Worm (Caenorhabditis elegans) whole organism, late embryonic: ENCODE measurements around the gene nemp-1.

Experiments used
- C08G9.2 ChIP-seq: sonication (generic microtip); optimal IDR thresholded peaks from 2 replicates; lab custom pipeline; 2016; ENCODE audit warnings: mild to moderate bottlenecking, missing genetic modification characterization, moderate library complexity, missing compliant biosample characterization
- F13H6.1 ChIP-seq: sonication (generic microtip); optimal IDR thresholded peaks from 2 replicates; lab custom pipeline; 2016; ENCODE audit warnings: missing genetic modification characterization, missing compliant biosample characterization
- K02D7.2 ChIP-seq: sonication (generic microtip); optimal IDR thresholded peaks from 2 replicates; lab custom pipeline; 2017; ENCODE audit warnings: mild to moderate bottlenecking, missing genetic modification characterization, missing compliant biosample characterization
- K09A11.1 ChIP-seq: sonication (generic microtip); optimal IDR thresholded peaks from 2 replicates; lab custom pipeline; 2017; ENCODE audit warnings: antibody characterized with exemption, mild to moderate bottlenecking, missing genetic modification characterization, missing compliant biosample characterization; ENCODE audit not compliant: insufficient read depth
- Y22D7AL.16 ChIP-seq: sonication (generic microtip); optimal IDR thresholded peaks from 2 replicates; lab custom pipeline; 2016; ENCODE audit warnings: missing genetic modification characterization, missing compliant biosample characterization
- ama-1 ChIP-seq: fragments of 150-350 bp; optimal IDR thresholded peaks from 2 replicates; lab custom pipeline; 2014
- ceh-14 ChIP-seq: sonication (generic microtip); optimal IDR thresholded peaks from 2 replicates; lab custom pipeline; 2016; ENCODE audit warnings: missing genotype, missing genetic modification characterization, missing compliant biosample characterization
- ceh-19 ChIP-seq: fragments of 200-800 bp; sonication (Bioruptor generic); optimal IDR thresholded peaks from 2 replicates; lab custom pipeline; 2018; ENCODE audit warnings: mild to moderate bottlenecking, missing genetic modification characterization, missing compliant biosample characterization
- ceh-2 ChIP-seq: sonication (generic microtip); optimal IDR thresholded peaks from 2 replicates; lab custom pipeline; 2016; ENCODE audit warnings: missing genotype, missing genetic modification characterization, missing compliant biosample characterization
- ceh-22 ChIP-seq: sonication (generic microtip); optimal IDR thresholded peaks from 2 replicates; lab custom pipeline; 2017; ENCODE audit warnings: missing biosample characterization, missing genetic modification characterization
- ceh-24 ChIP-seq: sonication (generic microtip); optimal IDR thresholded peaks from 2 replicates; lab custom pipeline; 2016; ENCODE audit warnings: mild to moderate bottlenecking, missing genetic modification characterization, missing compliant biosample characterization
- ceh-30 ChIP-seq: fragments of 150-350 bp; optimal IDR thresholded peaks from 2 replicates; lab custom pipeline; 2014; ENCODE audit warnings: missing biosample characterization, missing genetic modification characterization
- ceh-31 ChIP-seq: sonication (generic microtip); optimal IDR thresholded peaks from 2 replicates; lab custom pipeline; 2016; ENCODE audit warnings: missing genetic modification characterization, missing compliant biosample characterization
- ceh-45 ChIP-seq: fragments of 200-800 bp; sonication (Bioruptor generic); IDR thresholded peaks from 2 replicates; pipeline ENCODE4 v1.3.6; 2022; ENCODE audit warnings: missing genetic modification reagents, missing genetic modification characterization, missing compliant biosample characterization
- dmd-4 ChIP-seq: sonication (generic microtip); optimal IDR thresholded peaks from 2 replicates; lab custom pipeline; 2016; ENCODE audit warnings: borderline replicate concordance, missing genetic modification characterization, missing compliant biosample characterization
- dve-1 ChIP-seq: sonication (generic microtip); optimal IDR thresholded peaks from 2 replicates; lab custom pipeline; 2017; ENCODE audit warnings: antibody characterized with exemption, mild to moderate bottlenecking, missing genetic modification characterization, missing compliant biosample characterization
- elt-2 ChIP-seq: sonication (generic microtip); optimal IDR thresholded peaks from 2 replicates; lab custom pipeline; 2016; ENCODE audit warnings: missing genetic modification reagents, missing genetic modification characterization, missing compliant biosample characterization
- ets-4 ChIP-seq: sonication (generic microtip); optimal IDR thresholded peaks from 2 replicates; lab custom pipeline; 2016; ENCODE audit warnings: missing genetic modification characterization, missing compliant biosample characterization
- fkh-10 ChIP-seq: fragments of 150-350 bp; optimal IDR thresholded peaks from 2 replicates; lab custom pipeline; 2014; ENCODE audit warnings: missing biosample characterization, missing genetic modification reagents, missing genetic modification characterization
- fkh-6 ChIP-seq: sonication (generic microtip); optimal IDR thresholded peaks from 2 replicates; lab custom pipeline; 2016; ENCODE audit warnings: missing genetic modification characterization, missing compliant biosample characterization
- gmeb-2 ChIP-seq: sonication (generic microtip); optimal IDR thresholded peaks from 2 replicates; lab custom pipeline; 2016; ENCODE audit warnings: missing genetic modification characterization, inconsistent platforms, missing compliant biosample characterization
- hlh-13 ChIP-seq: fragments of 200-800 bp; sonication (Bioruptor generic); optimal IDR thresholded peaks from 2 replicates; lab custom pipeline; 2018; ENCODE audit warnings: mild to moderate bottlenecking, missing genetic modification characterization, missing compliant biosample characterization
- hlh-15 ChIP-seq: sonication (generic microtip); optimal IDR thresholded peaks from 2 replicates; lab custom pipeline; 2016; ENCODE audit warnings: missing genetic modification characterization, missing compliant biosample characterization
- hlh-30 ChIP-seq: sonication (generic microtip); optimal IDR thresholded peaks from 2 replicates; lab custom pipeline; 2017; ENCODE audit warnings: antibody characterized with exemption, missing genetic modification characterization, missing compliant biosample characterization; ENCODE audit not compliant: insufficient read depth
- hlh-6 ChIP-seq: sonication (generic microtip); optimal IDR thresholded peaks from 2 replicates; lab custom pipeline; 2016; ENCODE audit warnings: missing genotype, missing genetic modification characterization, missing compliant biosample characterization
- lin-11 ChIP-seq: fragments of 200-800 bp; sonication (Bioruptor generic); optimal IDR thresholded peaks from 2 replicates; lab custom pipeline; 2018; ENCODE audit warnings: mild to moderate bottlenecking, missing genetic modification characterization, missing compliant biosample characterization
- madf-2 ChIP-seq: sonication (generic microtip); optimal IDR thresholded peaks from 2 replicates; lab custom pipeline; 2017; ENCODE audit warnings: missing genetic modification characterization, missing compliant biosample characterization
- nfya-1 ChIP-seq: sonication (generic microtip); optimal IDR thresholded peaks from 2 replicates; lab custom pipeline; 2017; ENCODE audit warnings: missing genetic modification characterization, mild to moderate bottlenecking, missing compliant biosample characterization, antibody characterized with exemption, moderate library complexity
- odd-2 ChIP-seq: sonication (generic microtip); optimal IDR thresholded peaks from 2 replicates; lab custom pipeline; 2017; ENCODE audit warnings: antibody characterized with exemption, mild to moderate bottlenecking, missing genetic modification characterization, missing compliant biosample characterization
- pha-2 ChIP-seq: sonication (generic microtip); optimal IDR thresholded peaks from 2 replicates; lab custom pipeline; 2017; ENCODE audit warnings: mild to moderate bottlenecking, missing genetic modification characterization, missing compliant biosample characterization
- pha-4 ChIP-seq: fragments of 150-350 bp; optimal IDR thresholded peaks from 2 replicates; lab custom pipeline; 2018; ENCODE audit warnings: missing biosample characterization, missing genetic modification reagents, missing genetic modification characterization
- pqm-1 ChIP-seq: sonication (generic microtip); optimal IDR thresholded peaks from 2 replicates; lab custom pipeline; 2016; ENCODE audit warnings: missing genetic modification characterization, missing compliant biosample characterization
- rnt-1 ChIP-seq: sonication (generic microtip); optimal IDR thresholded peaks from 2 replicates; lab custom pipeline; 2016; ENCODE audit warnings: missing genetic modification characterization, missing compliant biosample characterization
- sox-4 ChIP-seq: sonication (generic microtip); optimal IDR thresholded peaks from 2 replicates; lab custom pipeline; 2017; ENCODE audit warnings: mild to moderate bottlenecking, missing genetic modification characterization, inconsistent platforms, missing compliant biosample characterization
- ttx-3 ChIP-seq: sonication (generic microtip); optimal IDR thresholded peaks from 2 replicates; lab custom pipeline; 2016; ENCODE audit warnings: missing genetic modification reagents, missing genetic modification characterization, missing compliant biosample characterization
- unc-42 ChIP-seq: sonication (generic microtip); optimal IDR thresholded peaks from 2 replicates; lab custom pipeline; 2016; ENCODE audit warnings: missing genotype, missing genetic modification characterization, missing compliant biosample characterization

The nemp-1 gene

ce11 chrIII:502583-502982 lies 30.5 kb downstream of the nemp-1 start (continued):
- TF ChIP-seq fkh-6 (tag; lab: Kevin White, UChicago) (peak; percentile 87), ceh-45 (GFP tag; lab: Robert Waterston, UW) (peak; percentile 90), dve-1 (tag; lab: Kevin White, UChicago) (peak; percentile 83), lin-11 (tag; lab: Kevin White, UChicago) (peak; percentile 80), sox-4 (tag; lab: Kevin White, UChicago) (peak; percentile 87), nfya-1 (peak; percentile 66), unc-42 (tag; lab: Kevin White, UChicago) (peak; percentile 56), ceh-24 (peak; percentile 76), ama-1 (no peak), ceh-19 (GFP tag; lab: Kevin White, UChicago) (peak; percentile 90), ceh-14 (peak; percentile 93), ceh-2 (tag; lab: Kevin White, UChicago) (peak; percentile 83), gmeb-2 (tag; lab: Kevin White, UChicago) (peak; percentile 90), hlh-6 (tag; lab: Kevin White, UChicago) (peak; percentile 88), madf-2 (tag; lab: Kevin White, UChicago) (peak; percentile 86), dmd-4 (tag; lab: Kevin White, UChicago) (peak; percentile 90)

ce11 chrIII:509045-509444 lies 36.9 kb downstream of the nemp-1 start:
- TF ChIP-seq ttx-3 (tag; lab: Kevin White, UChicago) (no peak), ets-4 (no peak), hlh-15 (tag; lab: Kevin White, UChicago) (no peak), F13H6.1 (no peak), ceh-2 (tag; lab: Kevin White, UChicago) (no peak), K09A11.1 (tag; lab: Kevin White, UChicago) (no peak), hlh-30 (tag; lab: Kevin White, UChicago) (no peak), pha-2 (tag; lab: Kevin White, UChicago) (no peak)

ce11 chrIII:512117-512516 lies 40.0 kb downstream of the nemp-1 start, which contains the start of gene F30H5.3:
Gene F30H5.3 (minus strand): TSS chrIII:512217.
- TF ChIP-seq pha-2 (tag; lab: Kevin White, UChicago), result peak; percentile 12
- no peak for TF ChIP-seq ceh-22

- TF ChIP-seq C08G9.2 (tag; lab: Kevin White, UChicago), result no peak
- TF ChIP-seq ceh-30, result no peak
- no peak for TF ChIP-seq pqm-1 (tag; lab: Kevin White, UChicago)
- TF ChIP-seq ceh-19 (GFP tag; lab: Kevin White, UChicago), result no peak
- TF ChIP-seq hlh-13, result no peak
- no peak for TF ChIP-seq fkh-10 (GFP tag; lab: Kevin White, UChicago)
- no peak for TF ChIP-seq pha-4
- no peak for TF ChIP-seq dmd-4 (tag; lab: Kevin White, UChicago)
- no peak for TF ChIP-seq ttx-3 (tag; lab: Kevin White, UChicago)
- TF ChIP-seq K02D7.2 (tag; lab: Kevin White, UChicago), result no peak
- no peak for TF ChIP-seq odd-2 (tag; lab: Kevin White, UChicago)
- no peak for TF ChIP-seq ceh-31 (tag; lab: Kevin White, UChicago)
- no peak for TF ChIP-seq elt-2 (tag; lab: Kevin White, UChicago)
- TF ChIP-seq madf-2 (tag; lab: Kevin White, UChicago), result no peak
- no peak for TF ChIP-seq Y22D7AL.16 (tag; lab: Kevin White, UChicago)
- TF ChIP-seq rnt-1 (tag; lab: Kevin White, UChicago), result no peak
- TF ChIP-seq ets-4, result no peak
- no peak for TF ChIP-seq lin-11 (tag; lab: Kevin White, UChicago)
- no peak for TF ChIP-seq F13H6.1
- TF ChIP-seq ceh-14, result no peak
Measured at ce11 chrIII:513360-513759, 41.2 kb downstream of the nemp-1 start.
